Worm (Caenorhabditis elegans): ENCODE data around the gene uvs-1.

DNA sequence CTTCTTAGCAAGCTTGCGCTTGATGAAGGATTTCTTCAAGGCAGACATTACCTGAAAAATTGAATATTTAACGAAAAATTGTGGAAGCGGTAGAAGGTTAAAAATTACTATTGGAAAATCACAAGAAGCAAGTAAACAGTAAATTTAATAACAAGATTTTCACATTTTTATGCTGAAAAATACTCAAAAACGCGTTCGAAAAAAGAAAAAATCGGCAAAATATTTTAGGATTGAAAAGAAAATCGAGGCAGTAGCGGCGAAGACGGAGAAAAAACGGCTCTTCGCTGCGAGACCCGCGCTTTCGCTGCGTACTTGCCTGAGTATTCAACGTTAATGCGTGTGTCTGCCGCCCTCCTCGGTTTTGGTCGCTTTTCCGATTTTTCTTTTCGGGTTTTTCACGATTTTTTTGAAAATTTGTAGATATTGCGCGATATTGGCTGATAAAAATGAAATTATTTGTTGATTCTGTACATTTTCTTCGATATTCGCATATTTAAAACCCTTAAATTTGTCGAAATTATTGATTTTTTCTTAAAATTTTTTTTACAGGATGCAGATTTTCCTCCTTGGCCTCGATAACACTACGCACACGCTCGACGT is 27.9 kb downstream of the uvs-1 start, which contains the start of the genes rpl-39 and rps-30:
- no peak for TF ChIP-seq sem-4 (tag; optimal IDR thresholded peaks at IDR 0.05)
- no peak for TF ChIP-seq nhr-10 (tag; optimal IDR thresholded peaks at IDR 0.05)
